Worm (Caenorhabditis elegans) whole organism, L2 larva: ENCODE measurements around the gene cyp-42A1.

Source experiments
- C34F6.9 ChIP-seq: fragments of 150-350 bp; optimal IDR thresholded peaks from 2 replicates; lab custom pipeline; 2014; ENCODE audit warnings: missing biosample characterization, missing genetic modification characterization
- F13H6.1 ChIP-seq: sonication (generic microtip); optimal IDR thresholded peaks from 2 replicates; lab custom pipeline; 2016; ENCODE audit warnings: missing genetic modification characterization, missing compliant biosample characterization
- R02D3.7 ChIP-seq: fragments of 150-350 bp; optimal IDR thresholded peaks from 2 replicates; lab custom pipeline; 2014; ENCODE audit warnings: missing biosample characterization, missing genetic modification characterization
- ZK546.5 ChIP-seq: sonication (generic microtip); optimal IDR thresholded peaks from 2 replicates; lab custom pipeline; 2017; ENCODE audit warnings: missing biosample characterization, missing genetic modification characterization
- alr-1 ChIP-seq: fragments of 150-350 bp; optimal IDR thresholded peaks from 2 replicates; lab custom pipeline; 2014; ENCODE audit warnings: missing biosample characterization, missing genetic modification characterization
- ama-1 ChIP-seq: fragments of 150-350 bp; optimal IDR thresholded peaks from 2 replicates; lab custom pipeline; 2018; ENCODE audit warnings: inconsistent platforms
- blmp-1 ChIP-seq: sonication (generic microtip); optimal IDR thresholded peaks from 2 replicates; lab custom pipeline; 2017; ENCODE audit warnings: missing genetic modification characterization, mild to moderate bottlenecking, missing compliant biosample characterization, antibody characterized with exemption, moderate library complexity; ENCODE audit not compliant: insufficient read depth
- ceh-82 ChIP-seq: fragments of 150-350 bp; optimal IDR thresholded peaks from 2 replicates; lab custom pipeline; 2014; ENCODE audit warnings: missing biosample characterization, missing genetic modification characterization
- crh-2 ChIP-seq: sonication (generic microtip); optimal IDR thresholded peaks from 2 replicates; lab custom pipeline; 2017; ENCODE audit warnings: missing biosample characterization, missing genetic modification characterization
- dmd-4 ChIP-seq: sonication (generic microtip); optimal IDR thresholded peaks from 2 replicates; lab custom pipeline; 2017; ENCODE audit warnings: missing biosample characterization, missing genetic modification characterization
- egl-27 ChIP-seq: sonication (generic microtip); optimal IDR thresholded peaks from 3 replicates; lab custom pipeline; 2017; ENCODE audit warnings: missing biosample characterization, missing genetic modification reagents, missing genetic modification characterization
- elt-3 ChIP-seq: sonication (generic microtip); optimal IDR thresholded peaks from 2 replicates; lab custom pipeline; 2017; ENCODE audit warnings: missing biosample characterization, missing genetic modification characterization
- fos-1 ChIP-seq: fragments of 150-350 bp; optimal IDR thresholded peaks from 2 replicates; lab custom pipeline; 2014; ENCODE audit warnings: missing biosample characterization, missing genetic modification characterization
- gmeb-1 ChIP-seq: fragments of 150-350 bp; optimal IDR thresholded peaks from 2 replicates; lab custom pipeline; 2014; ENCODE audit warnings: missing biosample characterization, missing genetic modification characterization
- lin-13 ChIP-seq: fragments of 150-350 bp; optimal IDR thresholded peaks from 2 replicates; lab custom pipeline; 2014; ENCODE audit warnings: missing biosample characterization, missing genetic modification reagents, missing genetic modification characterization
- lin-39 ChIP-seq: fragments of 150-350 bp; optimal IDR thresholded peaks from 2 replicates; lab custom pipeline; 2014; ENCODE audit warnings: missing biosample characterization, missing genetic modification reagents, missing genetic modification characterization
- lsy-2 ChIP-seq, 2 experiments: fragments of 150-350 bp in 1 of 2; sonication (generic microtip) in 1 of 2; optimal IDR thresholded peaks; 2 replicates each; lab custom pipeline; 2014 to 2017; ENCODE audit warnings: missing biosample characterization in 2 of 2, missing genetic modification characterization in 2 of 2
- mab-5 ChIP-seq: fragments of 150-350 bp; optimal IDR thresholded peaks from 2 replicates; lab custom pipeline; 2014; ENCODE audit warnings: missing biosample characterization, missing genetic modification characterization
- mbf-1 ChIP-seq: sonication (generic microtip); optimal IDR thresholded peaks from 2 replicates; lab custom pipeline; 2017; ENCODE audit warnings: missing biosample characterization, missing genetic modification characterization
- nhr-10 ChIP-seq: sonication (generic microtip); optimal IDR thresholded peaks from 2 replicates; lab custom pipeline; 2017; ENCODE audit warnings: missing biosample characterization, missing genetic modification characterization
- nhr-11 ChIP-seq: fragments of 150-350 bp; optimal IDR thresholded peaks from 2 replicates; lab custom pipeline; 2014; ENCODE audit warnings: missing biosample characterization, missing genetic modification characterization
- nhr-12 ChIP-seq: fragments of 150-350 bp; optimal IDR thresholded peaks from 2 replicates; lab custom pipeline; 2014; ENCODE audit warnings: missing biosample characterization, missing genetic modification characterization
- nhr-129 ChIP-seq: fragments of 150-350 bp; optimal IDR thresholded peaks from 2 replicates; lab custom pipeline; 2014; ENCODE audit warnings: missing biosample characterization, missing genetic modification characterization
- nhr-21 ChIP-seq: fragments of 150-350 bp; optimal IDR thresholded peaks from 2 replicates; lab custom pipeline; 2014; ENCODE audit warnings: missing biosample characterization, missing genetic modification characterization
- nhr-237 ChIP-seq: fragments of 150-350 bp; optimal IDR thresholded peaks from 2 replicates; lab custom pipeline; 2014; ENCODE audit warnings: missing biosample characterization, missing genetic modification characterization
- nhr-25 ChIP-seq: fragments of 150-350 bp; sonication (generic microtip); optimal IDR thresholded peaks from 3 replicates; lab custom pipeline; 2014; ENCODE audit warnings: missing biosample characterization, missing genetic modification characterization
- nhr-77 ChIP-seq: fragments of 150-350 bp; optimal IDR thresholded peaks from 2 replicates; lab custom pipeline; 2014; ENCODE audit warnings: missing biosample characterization, missing genetic modification characterization
- peb-1 ChIP-seq: fragments of 150-350 bp; optimal IDR thresholded peaks from 2 replicates; lab custom pipeline; 2014; ENCODE audit warnings: missing biosample characterization, missing genetic modification characterization
- sem-4 ChIP-seq: fragments of 150-350 bp; optimal IDR thresholded peaks from 2 replicates; lab custom pipeline; 2014; ENCODE audit warnings: missing biosample characterization, missing genetic modification reagents, missing genetic modification characterization
- skn-1 ChIP-seq: sonication (generic microtip); optimal IDR thresholded peaks from 2 replicates; lab custom pipeline; 2017; ENCODE audit warnings: missing biosample characterization, missing genetic modification characterization
- sma-3 ChIP-seq: sonication (generic microtip); optimal IDR thresholded peaks from 2 replicates; lab custom pipeline; 2016; ENCODE audit warnings: missing genetic modification reagents, missing genetic modification characterization, missing compliant biosample characterization
- sma-9 ChIP-seq, 2 experiments: fragments of 150-350 bp in 1 of 2; sonication (generic microtip) in 1 of 2; optimal IDR thresholded peaks; 2 replicates each; lab custom pipeline; 2014 to 2016; ENCODE audit warnings: missing genetic modification characterization in 2 of 2, mild to moderate bottlenecking in 1 of 2, missing biosample characterization in 1 of 2, missing compliant biosample characterization in 1 of 2, missing genetic modification reagents in 1 of 2, moderate library complexity in 1 of 2
- snpc-4 ChIP-seq: fragments of 150-350 bp; optimal IDR thresholded peaks from 2 replicates; lab custom pipeline; 2014; ENCODE audit warnings: missing biosample characterization, missing genetic modification characterization
- unc-39 ChIP-seq: fragments of 150-350 bp; optimal IDR thresholded peaks from 2 replicates; lab custom pipeline; 2014; ENCODE audit warnings: missing biosample characterization, missing genetic modification characterization
- unc-55 ChIP-seq: fragments of 150-350 bp; sonication (generic microtip); optimal IDR thresholded peaks from 3 replicates; lab custom pipeline; 2014; ENCODE audit warnings: missing biosample characterization, missing genetic modification reagents, missing genetic modification characterization
- unc-62 ChIP-seq: fragments of 150-350 bp; optimal IDR thresholded peaks from 2 replicates; lab custom pipeline; 2014; ENCODE audit warnings: missing biosample characterization, missing genetic modification reagents, missing genetic modification characterization
- zag-1 ChIP-seq: fragments of 150-350 bp; optimal IDR thresholded peaks from 2 replicates; lab custom pipeline; 2014; ENCODE audit warnings: missing biosample characterization, missing genetic modification characterization
- ztf-11 ChIP-seq: sonication (generic microtip); optimal IDR thresholded peaks from 2 replicates; lab custom pipeline; 2017; ENCODE audit warnings: missing biosample characterization, missing genetic modification characterization
- ztf-4 ChIP-seq: fragments of 150-350 bp; optimal IDR thresholded peaks from 2 replicates; lab custom pipeline; 2014; ENCODE audit warnings: missing biosample characterization, missing genetic modification characterization

The cyp-42A1 gene

DNA sequence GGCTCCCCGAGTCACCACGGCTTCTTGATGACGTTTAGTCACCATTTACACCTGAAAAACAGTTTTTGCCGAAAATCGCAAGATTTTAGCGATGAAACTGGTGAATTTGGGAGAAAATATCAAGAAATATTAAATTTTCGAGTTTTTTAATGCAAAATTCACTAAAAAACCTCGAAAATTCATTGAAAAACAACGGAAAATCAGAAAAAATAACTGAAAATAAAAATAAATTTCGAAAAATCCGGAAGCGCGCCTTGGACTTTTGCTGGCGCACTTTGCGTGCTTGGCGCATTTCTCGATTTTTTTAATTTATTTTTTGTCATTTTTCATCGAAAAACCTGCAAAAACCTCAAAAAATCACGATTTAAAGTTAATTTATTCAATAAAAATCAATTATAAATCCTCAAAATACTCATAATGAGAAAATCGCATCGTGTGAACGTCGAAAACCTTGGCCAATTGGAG is 16.9 kb upstream of the cyp-42A1 start, which contains the start of gene emb-4:
Gene emb-4, minus strand, starts transcription at position 51 of the 465 bp plus-strand sequence.
- TF ChIP-seq nhr-12 (tag; lab: Kevin White, UChicago) (no peak), lsy-2 (tag; optimal IDR thresholded peaks at IDR 0.05; lab: Kevin White, UChicago) (peak; percentile 55 to 71), ztf-4 (no peak), skn-1 (tag; lab: Kevin White, UChicago) (no peak), nhr-25 (no peak), nhr-77 (no peak), R02D3.7 (tag; lab: Kevin White, UChicago) (peak; percentile 10), unc-55 (GFP tag; lab: Kevin White, UChicago) (peak; percentile 48), sma-9 (GFP tag; optimal IDR thresholded peaks at IDR 0.05; lab: Kevin White, UChicago) (no peak), sma-9 (tag; optimal IDR thresholded peaks at IDR 0.05; lab: Kevin White, UChicago) (no peak), dmd-4 (tag; lab: Kevin White, UChicago) (no peak), fos-1 (tag; lab: Kevin White, UChicago) (no peak), gmeb-1 (tag; lab: Kevin White, UChicago) (peak; percentile 79), alr-1 (tag; lab: Kevin White, UChicago) (no peak), nhr-11 (tag; lab: Kevin White, UChicago) (no peak), sem-4 (tag; lab: Kevin White, UChicago) (no peak), nhr-129 (tag; lab: Kevin White, UChicago) (no peak), elt-3 (tag; lab: Kevin White, UChicago) (no peak), unc-62 (GFP tag; lab: Kevin White, UChicago) (no peak), sma-3 (GFP tag; lab: Kevin White, UChicago) (peak; percentile 17), nhr-10 (tag; lab: Kevin White, UChicago) (no peak), mbf-1 (no peak), blmp-1 (tag; lab: Kevin White, UChicago) (no peak), nhr-21 (peak; percentile 12), peb-1 (tag; lab: Kevin White, UChicago) (no peak), ama-1 (lab: Kevin White, UChicago) (no peak), C34F6.9 (tag; lab: Kevin White, UChicago) (peak; percentile 66), lin-13 (GFP tag; lab: Kevin White, UChicago) (peak; percentile 54), egl-27 (tag; lab: Kevin White, UChicago) (no peak), nhr-237 (tag; lab: Kevin White, UChicago) (no peak), ztf-11 (tag; lab: Kevin White, UChicago) (no peak), mab-5 (tag; lab: Kevin White, UChicago) (no peak), crh-2 (peak; percentile 15), ceh-82 (tag; lab: Kevin White, UChicago) (no peak)

- TF ChIP-seq fos-1 (tag; lab: Kevin White, UChicago) (no peak), ztf-11 (tag; lab: Kevin White, UChicago) (no peak), R02D3.7 (tag; lab: Kevin White, UChicago) (no peak), unc-55 (GFP tag; lab: Kevin White, UChicago) (no peak), nhr-237 (tag; lab: Kevin White, UChicago) (no peak), blmp-1 (tag; lab: Kevin White, UChicago) (no peak), ZK546.5 (tag; lab: Kevin White, UChicago) (no peak), mbf-1 (no peak), lin-39 (tag; lab: Kevin White, UChicago) (no peak), mab-5 (tag; lab: Kevin White, UChicago) (no peak), F13H6.1 (tag; lab: Kevin White, UChicago) (no peak), dmd-4 (tag; lab: Kevin White, UChicago) (no peak), ztf-4 (no peak), unc-39 (no peak), skn-1 (tag; lab: Kevin White, UChicago) (no peak), sma-9 (GFP tag; optimal IDR thresholded peaks at IDR 0.05; lab: Kevin White, UChicago) (no peak), sma-9 (tag; optimal IDR thresholded peaks at IDR 0.05; lab: Kevin White, UChicago) (no peak), zag-1 (tag; lab: Kevin White, UChicago) (no peak), sem-4 (tag; lab: Kevin White, UChicago) (no peak), nhr-10 (tag; lab: Kevin White, UChicago) (no peak)
Observed at ce11 chrV:18900437-18900836, 11.4 kb upstream of the cyp-42A1 start, which contains the start of gene nhr-243. TSS of gene nhr-243 (minus strand) at chrV:18900537.

DNA sequence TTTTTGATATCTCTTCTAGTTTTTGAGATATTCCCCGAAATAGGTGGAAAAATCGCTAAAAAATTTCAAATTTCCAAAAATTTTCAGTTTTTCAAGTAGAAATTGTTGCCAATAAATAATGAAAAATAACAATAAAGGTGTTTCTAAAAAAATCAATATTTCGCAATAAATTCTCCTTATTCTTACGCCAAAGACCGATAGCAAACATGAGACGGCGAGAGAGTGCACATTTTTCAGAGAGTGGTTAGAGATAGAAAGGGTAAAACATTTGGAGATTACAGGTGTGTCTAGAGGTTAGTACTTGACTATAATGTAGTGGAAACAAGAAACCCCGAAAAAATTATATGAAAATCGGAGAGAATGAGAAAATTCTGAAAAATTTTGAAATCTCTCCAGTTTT is 10.3 kb upstream of the cyp-42A1 start:
- TF ChIP-seq nhr-21 (no peak), gmeb-1 (tag; lab: Kevin White, UChicago) (peak; percentile 16), snpc-4 (tag; lab: Kevin White, UChicago) (no peak), F13H6.1 (tag; lab: Kevin White, UChicago) (peak; percentile 14), lin-39 (tag; lab: Kevin White, UChicago) (no peak), peb-1 (tag; lab: Kevin White, UChicago) (no peak), fos-1 (tag; lab: Kevin White, UChicago) (peak; percentile 22), crh-2 (no peak), sma-9 (GFP tag; optimal IDR thresholded peaks at IDR 0.05; lab: Kevin White, UChicago) (no peak), sma-9 (tag; optimal IDR thresholded peaks at IDR 0.05; lab: Kevin White, UChicago) (no peak), unc-55 (GFP tag; lab: Kevin White, UChicago) (peak; percentile 13)
